Worm (Caenorhabditis elegans) whole organism, L2 larva: ENCODE data around the gene C39D10.1.

Experiments
- C34F6.9 ChIP-seq: fragments of 150-350 bp; optimal IDR thresholded peaks from 2 replicates; lab custom pipeline; 2014; ENCODE audit warnings: missing biosample characterization, missing genetic modification characterization
- ama-1 ChIP-seq: fragments of 150-350 bp; optimal IDR thresholded peaks from 2 replicates; lab custom pipeline; 2018; ENCODE audit warnings: inconsistent platforms
- ceh-82 ChIP-seq: fragments of 150-350 bp; optimal IDR thresholded peaks from 2 replicates; lab custom pipeline; 2014; ENCODE audit warnings: missing biosample characterization, missing genetic modification characterization
- dmd-4 ChIP-seq: sonication (generic microtip); optimal IDR thresholded peaks from 2 replicates; lab custom pipeline; 2017; ENCODE audit warnings: missing biosample characterization, missing genetic modification characterization
- elt-3 ChIP-seq: sonication (generic microtip); optimal IDR thresholded peaks from 2 replicates; lab custom pipeline; 2017; ENCODE audit warnings: missing biosample characterization, missing genetic modification characterization
- fos-1 ChIP-seq: fragments of 150-350 bp; optimal IDR thresholded peaks from 2 replicates; lab custom pipeline; 2014; ENCODE audit warnings: missing biosample characterization, missing genetic modification characterization
- lin-13 ChIP-seq: fragments of 150-350 bp; optimal IDR thresholded peaks from 2 replicates; lab custom pipeline; 2014; ENCODE audit warnings: missing biosample characterization, missing genetic modification reagents, missing genetic modification characterization
- lsy-2 ChIP-seq, 2 experiments: fragments of 150-350 bp in 1 of 2; sonication (generic microtip) in 1 of 2; optimal IDR thresholded peaks; 2 replicates each; lab custom pipeline; 2014 to 2017; ENCODE audit warnings: missing biosample characterization in 2 of 2, missing genetic modification characterization in 2 of 2
- nhr-12 ChIP-seq: fragments of 150-350 bp; optimal IDR thresholded peaks from 2 replicates; lab custom pipeline; 2014; ENCODE audit warnings: missing biosample characterization, missing genetic modification characterization
- sem-4 ChIP-seq: fragments of 150-350 bp; optimal IDR thresholded peaks from 2 replicates; lab custom pipeline; 2014; ENCODE audit warnings: missing biosample characterization, missing genetic modification reagents, missing genetic modification characterization
- sma-9 ChIP-seq, 2 experiments: fragments of 150-350 bp in 1 of 2; sonication (generic microtip) in 1 of 2; optimal IDR thresholded peaks; 2 replicates each; lab custom pipeline; 2014 to 2016; ENCODE audit warnings: missing genetic modification characterization in 2 of 2, mild to moderate bottlenecking in 1 of 2, missing biosample characterization in 1 of 2, missing compliant biosample characterization in 1 of 2, missing genetic modification reagents in 1 of 2, moderate library complexity in 1 of 2
- snpc-4 ChIP-seq: fragments of 150-350 bp; optimal IDR thresholded peaks from 2 replicates; lab custom pipeline; 2014; ENCODE audit warnings: missing biosample characterization, missing genetic modification characterization
- ztf-11 ChIP-seq: sonication (generic microtip); optimal IDR thresholded peaks from 2 replicates; lab custom pipeline; 2017; ENCODE audit warnings: missing biosample characterization, missing genetic modification characterization

ce11 chrX:7915616-7916015, 8.9 kb downstream of the C39D10.1 start:
- TF ChIP-seq sem-4 (tag; lab: Kevin White, UChicago) (no peak), snpc-4 (tag; lab: Kevin White, UChicago) (no peak), fos-1 (no peak), lin-13 (GFP tag; lab: Kevin White, UChicago) (no peak), lsy-2 (tag; optimal IDR thresholded peaks at IDR 0.05; lab: Kevin White, UChicago) (no peak), ceh-82 (no peak), ztf-11 (tag; lab: Kevin White, UChicago) (no peak), nhr-12 (tag; lab: Kevin White, UChicago) (no peak), C34F6.9 (tag; lab: Kevin White, UChicago) (no peak), dmd-4 (tag; lab: Kevin White, UChicago) (no peak), sma-9 (GFP tag; optimal IDR thresholded peaks at IDR 0.05; lab: Kevin White, UChicago) (no peak), sma-9 (tag; optimal IDR thresholded peaks at IDR 0.05; lab: Kevin White, UChicago) (no peak), elt-3 (tag; lab: Kevin White, UChicago) (no peak), ama-1 (lab: Kevin White, UChicago) (no peak)
